Worm (Caenorhabditis elegans): Measurements from ENCODE around the gene F46C8.3.

- TF ChIP-seq ztf-29 (GFP tag; IDR thresholded peaks at IDR 0.05) (no peak), flt-1 (GFP tag; IDR thresholded peaks at IDR 0.05) (no peak)
These were observed 46.7 kb downstream of the F46C8.3 start, which contains the start of gene pcyt-1 for ce11 chrX:7572057-7572456.

Measured in whole organism, midembryonic.